Fruit fly (Drosophila melanogaster): ENCODE data around the gene Pkc98E.

Gene Pkc98E

dm6 chr3R:29039704-29040430 lies 911 bp downstream of the Pkc98E start (continued):
- TF ChIP-seq CG42726 (GFP tag; IDR thresholded peaks at IDR 0.05; ENCODE audit: partially characterized antibody) (0 out of 2 replicates have a peak, but pooled peaks have one; percentile 26), CG13296 (GFP tag; optimal IDR thresholded peaks at IDR 0.05) (no peak), dati (GFP tag; IDR thresholded peaks at IDR 0.05) (no peak), NFAT (GFP tag; IDR thresholded peaks at IDR 0.05) (no peak; the same call in 1 of the 2 replicates), cas (GFP tag; IDR thresholded peaks at IDR 0.05) (no peak), CG6791 (GFP tag; IDR thresholded peaks at IDR 0.05; ENCODE audit: partially characterized antibody) (no peak), CG2120 (GFP tag; optimal IDR thresholded peaks at IDR 0.05) (peak; percentile 56), sob (GFP tag; IDR thresholded peaks at IDR 0.05) (peak; percentile 59; the same call in 1 of the 2 replicates), dm (GFP tag; optimal IDR thresholded peaks at IDR 0.05) (peak; percentile 47), zen (tag; optimal IDR thresholded peaks at IDR 0.05) (peak; percentile 71), Fer1 (GFP tag; optimal IDR thresholded peaks at IDR 0.05) (no peak), CG11085 (GFP tag; IDR thresholded peaks at IDR 0.05) (no peak), shn (GFP tag; optimal IDR thresholded peaks at IDR 0.05) (peak; percentile 9), CG12299 (tag; optimal IDR thresholded peaks at IDR 0.05) (no peak), Mrtf (GFP tag; IDR thresholded peaks at IDR 0.05) (no peak; the same call in 2 of the 3 replicates), Dbx (GFP tag; IDR thresholded peaks at IDR 0.05) (no peak), Jarid2 (GFP tag; optimal IDR thresholded peaks at IDR 0.05) (no peak), pum (GFP tag; optimal IDR thresholded peaks at IDR 0.05) (peak; percentile 23), gsb-n (tag; optimal IDR thresholded peaks at IDR 0.05) (no peak), HLH54F (GFP tag; optimal IDR thresholded peaks at IDR 0.05) (peak; percentile 55), CG13424 (tag; optimal IDR thresholded peaks at IDR 0.05) (no peak), ttk (GFP tag; IDR thresholded peaks at IDR 0.05) (no peak), CG31441 (GFP tag; IDR thresholded peaks at IDR 0.05) (no peak), CG15011 (GFP tag; optimal IDR thresholded peaks at IDR 0.05) (peak; percentile 4), CG10321 (GFP tag; IDR thresholded peaks at IDR 0.05) (no peak), stc (GFP tag; IDR thresholded peaks at IDR 0.05) (peak; percentile 37), MTF-1 (GFP tag; optimal IDR thresholded peaks at IDR 0.05; ENCODE audit: borderline replicate concordance) (no peak), Hsf (GFP tag; optimal IDR thresholded peaks at IDR 0.05) (peak; percentile 30), klu (GFP tag; IDR thresholded peaks at IDR 0.05) (no peak), vnd (GFP tag; IDR thresholded peaks at IDR 0.05; ENCODE audit: partially characterized antibody) (no peak), odd (GFP tag; optimal IDR thresholded peaks at IDR 0.05) (no peak), Optix (GFP tag; IDR thresholded peaks at IDR 0.05) (no peak), pfk (GFP tag; optimal IDR thresholded peaks at IDR 0.05) (no peak), chm (GFP tag; IDR thresholded peaks at IDR 0.05) (no peak), seq (GFP tag; IDR thresholded peaks at IDR 0.05) (no peak), CG32532 (GFP tag; IDR thresholded peaks at IDR 0.05) (no peak), caup (GFP tag; optimal IDR thresholded peaks at IDR 0.05; ENCODE audit: severe bottlenecking) (peak; percentile 18), Poxn (GFP tag; IDR thresholded peaks at IDR 0.05) (no peak), CG8281 (tag; optimal IDR thresholded peaks at IDR 0.05) (no peak), CG14050 (GFP tag; IDR thresholded peaks at IDR 0.05) (no peak), ash1 (GFP tag; optimal IDR thresholded peaks at IDR 0.05) (no peak), HHEX (GFP tag; optimal IDR thresholded peaks at IDR 0.05) (peak; percentile 30), nerfin-2 (GFP tag; IDR thresholded peaks at IDR 0.05; ENCODE audit: partially characterized antibody) (no peak), Doc3 (GFP tag; IDR thresholded peaks at IDR 0.05; ENCODE audit: partially characterized antibody) (0 out of 3 replicates have a peak, but pooled peaks have one; percentile 29), Kr (GFP tag; optimal IDR thresholded peaks at IDR 0.05) (no peak), lov (optimal IDR thresholded peaks at IDR 0.05) (no peak), lov (GFP tag; IDR thresholded peaks at IDR 0.05) (no peak), CG10274 (GFP tag; optimal IDR thresholded peaks at IDR 0.05) (no peak), phol (tag; optimal IDR thresholded peaks at IDR 0.05) (peak; percentile 17), kah (GFP tag; optimal IDR thresholded peaks at IDR 0.05) (no peak)
